Worm (Caenorhabditis elegans): ENCODE results near the gene Y53G8AR.5.

Gene Y53G8AR.5

ce11 chrIII:3263696-3264095 lies 33.6 kb upstream of the Y53G8AR.5 start:
- TF ChIP-seq T22C8.4 (GFP tag; IDR thresholded peaks at IDR 0.05) (peak; percentile 36; the same call in 1 of the 2 replicates), cog-1 (tag; optimal IDR thresholded peaks at IDR 0.05) (no peak)

- TF ChIP-seq med-1 (GFP tag; optimal IDR thresholded peaks at IDR 0.05; ENCODE audit: insufficient read depth): no peak
- no peak for TF ChIP-seq T22C8.4 (GFP tag; IDR thresholded peaks at IDR 0.05)
- no peak for TF ChIP-seq flt-1 (GFP tag; IDR thresholded peaks at IDR 0.05)
- no peak for TF ChIP-seq ztf-23 (GFP tag; IDR thresholded peaks at IDR 0.05)
- TF ChIP-seq ref-1 (GFP tag; conservative IDR thresholded peaks at IDR 0.05): no peak
- no peak for TF ChIP-seq klf-2 (GFP tag; conservative IDR thresholded peaks at IDR 0.05)
- no peak for TF ChIP-seq ztf-29 (GFP tag; IDR thresholded peaks at IDR 0.05)
- TF ChIP-seq cog-1 (tag; optimal IDR thresholded peaks at IDR 0.05): no peak
- TF ChIP-seq tab-1 (GFP tag; IDR thresholded peaks at IDR 0.05): no peak
These were observed 30.6 kb upstream of the Y53G8AR.5 start, which contains the start of gene Y53G8AM.7 for ce11 chrIII:3266602-3267001. Gene Y53G8AM.7 (minus strand): TSS chrIII:3266702.

ce11 chrIII:3271682-3272081 lies 25.6 kb upstream of the Y53G8AR.5 start:
- TF ChIP-seq ref-1 (GFP tag; conservative IDR thresholded peaks at IDR 0.05) (no peak), flt-1 (GFP tag; IDR thresholded peaks at IDR 0.05) (0 out of 2 replicates have a peak, but pooled peaks have one; percentile 21), ztf-29 (GFP tag; IDR thresholded peaks at IDR 0.05) (no peak), cog-1 (tag; optimal IDR thresholded peaks at IDR 0.05) (peak; percentile 72)

ce11 chrIII:3273141-3273540 lies 24.1 kb upstream of the Y53G8AR.5 start:
- TF ChIP-seq ztf-29 (GFP tag; IDR thresholded peaks at IDR 0.05) (no peak), T22C8.4 (GFP tag; IDR thresholded peaks at IDR 0.05) (no peak), flt-1 (GFP tag; IDR thresholded peaks at IDR 0.05) (no peak), ztf-23 (GFP tag; IDR thresholded peaks at IDR 0.05) (no peak), klf-2 (GFP tag; conservative IDR thresholded peaks at IDR 0.05) (no peak), ref-1 (GFP tag; conservative IDR thresholded peaks at IDR 0.05) (no peak), tab-1 (GFP tag; IDR thresholded peaks at IDR 0.05) (no peak), med-1 (GFP tag; optimal IDR thresholded peaks at IDR 0.05; ENCODE audit: insufficient read depth) (no peak), cog-1 (tag; optimal IDR thresholded peaks at IDR 0.05) (no peak)

DNA sequence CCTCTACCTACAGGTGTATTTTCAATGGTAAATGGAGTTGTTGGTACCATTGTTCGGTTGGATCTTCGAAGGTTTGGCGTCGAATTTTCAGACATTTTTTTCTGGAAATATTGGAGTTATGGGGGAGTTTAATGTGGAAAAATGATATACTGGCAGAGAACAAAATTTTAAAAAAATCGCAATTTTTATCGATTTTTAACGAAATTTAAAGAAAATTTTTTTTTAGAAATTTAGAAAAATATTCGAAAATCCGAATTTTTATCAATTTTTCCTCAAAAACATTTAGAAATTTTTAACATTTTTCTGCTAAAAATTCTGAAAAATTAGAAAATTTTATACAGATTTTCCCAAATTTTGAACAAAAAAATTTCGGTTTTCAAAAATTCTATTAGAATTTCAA lies 18.6 kb upstream of the Y53G8AR.5 start, which contains the start of gene Y53G8AM.8:
Gene Y53G8AM.8, minus strand, starts transcription at position 101 of the 400 bp plus-strand sequence.
- TF ChIP-seq ztf-23 (GFP tag; IDR thresholded peaks at IDR 0.05) (no peak), med-1 (GFP tag; optimal IDR thresholded peaks at IDR 0.05; ENCODE audit: insufficient read depth) (no peak), klf-2 (GFP tag; conservative IDR thresholded peaks at IDR 0.05) (no peak), flt-1 (GFP tag; IDR thresholded peaks at IDR 0.05) (no peak), T22C8.4 (GFP tag; IDR thresholded peaks at IDR 0.05) (no peak), ztf-29 (GFP tag; IDR thresholded peaks at IDR 0.05) (no peak), cog-1 (tag; optimal IDR thresholded peaks at IDR 0.05) (no peak), ref-1 (GFP tag; conservative IDR thresholded peaks at IDR 0.05) (no peak), tab-1 (GFP tag; IDR thresholded peaks at IDR 0.05) (no peak)

DNA sequence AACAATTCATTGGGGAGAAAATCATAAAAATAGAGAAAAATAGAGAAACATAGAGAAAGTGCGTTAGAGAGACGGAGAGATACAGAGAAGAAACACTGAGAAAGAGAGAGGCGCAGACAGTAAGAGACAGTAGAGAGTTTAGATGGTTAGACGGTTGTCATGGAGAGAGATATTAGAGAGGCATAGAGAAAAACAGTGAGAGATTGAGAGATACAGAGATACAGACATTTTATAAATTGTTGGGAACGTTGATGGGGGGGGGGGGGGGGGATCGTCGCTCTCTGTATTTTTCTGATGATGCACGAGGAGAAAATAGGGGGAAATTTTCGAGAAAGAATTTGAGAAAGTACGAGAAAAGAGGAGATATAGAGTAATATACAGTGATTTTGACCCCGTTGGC lies 17.9 kb upstream of the Y53G8AR.5 start:
- TF ChIP-seq tab-1 (GFP tag; IDR thresholded peaks at IDR 0.05): no peak
- 0 out of 2 replicates have a peak, but pooled peaks have one; percentile 39 for TF ChIP-seq ztf-23 (GFP tag; IDR thresholded peaks at IDR 0.05)
- no peak for TF ChIP-seq klf-2 (GFP tag; conservative IDR thresholded peaks at IDR 0.05)
- no peak for TF ChIP-seq T22C8.4 (GFP tag; IDR thresholded peaks at IDR 0.05)
- TF ChIP-seq cog-1 (tag; optimal IDR thresholded peaks at IDR 0.05): peak; percentile 55
- no peak for TF ChIP-seq ztf-29 (GFP tag; IDR thresholded peaks at IDR 0.05)
- no peak for TF ChIP-seq med-1 (GFP tag; optimal IDR thresholded peaks at IDR 0.05; ENCODE audit: insufficient read depth)
- TF ChIP-seq flt-1 (GFP tag; IDR thresholded peaks at IDR 0.05): no peak
- no peak for TF ChIP-seq ref-1 (GFP tag; conservative IDR thresholded peaks at IDR 0.05)

DNA sequence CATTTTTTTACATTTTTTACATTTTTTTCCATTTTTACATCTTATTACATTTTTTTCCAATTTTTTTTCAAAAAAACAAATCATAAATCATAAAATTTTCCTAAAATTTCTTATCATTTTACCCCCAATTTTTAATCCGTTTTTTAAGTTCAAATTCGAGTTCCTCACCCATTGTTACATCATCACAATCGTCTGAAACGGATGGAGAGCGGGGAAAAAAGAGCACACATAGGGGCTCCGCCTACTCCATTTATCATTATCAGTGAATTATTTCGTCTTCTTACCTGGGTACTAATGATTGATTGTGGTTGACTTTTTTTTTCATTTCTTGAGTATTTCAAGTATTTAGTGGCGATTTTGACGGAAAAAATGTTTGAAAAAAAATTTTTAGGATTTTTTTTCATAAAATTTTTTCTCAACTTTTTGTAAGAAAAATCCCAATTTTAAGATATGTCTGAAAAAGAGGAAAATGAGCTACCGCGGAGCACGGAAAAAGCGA lies 15.3 kb upstream of the Y53G8AR.5 start, which contains the start of gene mfsd-8:
Gene mfsd-8, plus strand, starts transcription at position 449 of the 499 bp plus-strand sequence.
- TF ChIP-seq ref-1 (GFP tag; conservative IDR thresholded peaks at IDR 0.05) (no peak), med-1 (GFP tag; optimal IDR thresholded peaks at IDR 0.05; ENCODE audit: insufficient read depth) (no peak), flt-1 (GFP tag; IDR thresholded peaks at IDR 0.05) (no peak), ztf-29 (GFP tag; IDR thresholded peaks at IDR 0.05) (no peak), ztf-23 (GFP tag; IDR thresholded peaks at IDR 0.05) (no peak), cog-1 (tag; optimal IDR thresholded peaks at IDR 0.05) (no peak), klf-2 (GFP tag; conservative IDR thresholded peaks at IDR 0.05) (no peak), T22C8.4 (GFP tag; IDR thresholded peaks at IDR 0.05) (no peak), tab-1 (GFP tag; IDR thresholded peaks at IDR 0.05) (no peak)

DNA sequence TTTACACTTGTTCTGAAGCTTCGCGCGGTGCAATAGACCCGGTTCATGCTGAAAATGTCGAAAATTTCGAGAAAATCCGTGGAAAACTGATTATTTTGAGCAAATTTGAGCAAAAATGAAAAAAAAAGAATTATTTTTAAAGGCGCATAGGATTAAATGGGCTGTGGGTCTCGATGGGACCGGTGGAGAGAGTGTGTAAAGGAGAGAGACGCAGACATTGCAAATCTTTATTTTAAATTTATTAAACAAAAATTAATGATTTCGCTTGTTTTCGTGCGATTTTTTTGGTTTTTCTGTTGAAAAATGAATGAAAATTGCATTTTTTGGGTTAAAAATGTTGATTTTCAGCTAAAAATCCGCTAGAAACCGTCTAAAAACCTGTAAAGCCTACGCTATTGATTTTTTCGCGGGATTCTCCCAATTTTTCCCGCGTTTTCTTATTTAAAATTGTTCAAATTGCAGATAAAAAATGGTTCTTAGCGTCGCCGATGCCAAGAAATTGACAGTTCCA lies 2.9 kb upstream of the Y53G8AR.5 start, which contains the start of the genes Y53G8AR.8 and Y53G8AR.6:
Gene Y53G8AR.8, minus strand, starts transcription at position 48 of the 511 bp plus-strand sequence.
Gene Y53G8AR.6, plus strand, starts transcription at position 461 of the 511 bp plus-strand sequence.
- TF ChIP-seq klf-2 (GFP tag; conservative IDR thresholded peaks at IDR 0.05) (no peak), T22C8.4 (GFP tag; IDR thresholded peaks at IDR 0.05) (no peak), flt-1 (GFP tag; IDR thresholded peaks at IDR 0.05) (no peak), ztf-23 (GFP tag; IDR thresholded peaks at IDR 0.05) (no peak), med-1 (GFP tag; optimal IDR thresholded peaks at IDR 0.05; ENCODE audit: insufficient read depth) (no peak)

DNA sequence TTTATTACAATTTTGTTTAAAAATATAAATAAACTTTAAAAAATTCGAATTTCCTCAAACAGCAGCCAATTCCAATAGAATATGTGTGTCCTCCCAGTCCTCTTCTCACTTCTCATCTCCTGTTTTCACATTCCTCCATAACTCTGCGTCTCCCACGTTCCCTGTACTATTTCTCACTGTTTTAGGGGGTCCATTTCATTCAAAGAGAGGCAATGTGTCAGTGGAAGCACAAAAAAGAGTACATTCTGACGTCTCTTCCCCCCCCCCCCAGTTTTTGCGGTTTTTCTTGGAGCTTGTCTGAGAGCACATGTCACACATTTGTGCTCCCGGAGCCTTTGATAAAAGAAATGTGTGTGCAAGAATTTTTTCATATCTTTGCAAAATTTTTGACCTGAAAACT lies 7.3 kb downstream of the Y53G8AR.5 start:
- no peak for TF ChIP-seq tab-1 (GFP tag; IDR thresholded peaks at IDR 0.05)
- TF ChIP-seq T22C8.4 (GFP tag; IDR thresholded peaks at IDR 0.05): no peak
- TF ChIP-seq klf-2 (GFP tag; conservative IDR thresholded peaks at IDR 0.05): no peak
- TF ChIP-seq flt-1 (GFP tag; IDR thresholded peaks at IDR 0.05): no peak
- no peak for TF ChIP-seq ztf-29 (GFP tag; IDR thresholded peaks at IDR 0.05)
- no peak for TF ChIP-seq med-1 (GFP tag; optimal IDR thresholded peaks at IDR 0.05; ENCODE audit: insufficient read depth)
- no peak for TF ChIP-seq ztf-23 (GFP tag; IDR thresholded peaks at IDR 0.05)
- no peak for TF ChIP-seq ref-1 (GFP tag; conservative IDR thresholded peaks at IDR 0.05)

ce11 chrIII:3306322-3306721 lies 9.1 kb downstream of the Y53G8AR.5 start:
- TF ChIP-seq cog-1 (tag; optimal IDR thresholded peaks at IDR 0.05) (no peak), flt-1 (GFP tag; IDR thresholded peaks at IDR 0.05) (no peak), tab-1 (GFP tag; IDR thresholded peaks at IDR 0.05) (no peak), ref-1 (GFP tag; conservative IDR thresholded peaks at IDR 0.05) (no peak)

All from whole organism, midembryonic.